Fruit fly (Drosophila melanogaster) whole organism, embryonic: ENCODE results near the gene Cka.

Source experiments
- CG10209 ChIP-seq: fragments of 200-800 bp; sonication (Bioruptor generic); optimal IDR thresholded peaks from 3 replicates; lab custom pipeline; 2017; ENCODE audit warnings: missing biosample characterization, mild to moderate bottlenecking, missing genetic modification characterization, missing genetic modification reagents
- CG10543 ChIP-seq: fragments of 200-800 bp; sonication (Bioruptor generic); optimal IDR thresholded peaks from 3 replicates; lab custom pipeline; 2017; ENCODE audit warnings: missing biosample characterization, mild to moderate bottlenecking, missing genetic modification characterization, moderate library complexity
- CG11456 ChIP-seq: fragments of 200-800 bp; sonication (Bioruptor generic); IDR thresholded peaks from 3 replicates; pipeline ENCODE4 v1.3.6; 2022; ENCODE audit warnings: missing biosample characterization, missing genetic modification characterization
- CG13296 ChIP-seq: fragments of 200-800 bp; sonication (Bioruptor generic); optimal IDR thresholded peaks from 3 replicates; lab custom pipeline; 2018; ENCODE audit warnings: missing biosample characterization, mild to moderate bottlenecking, missing genetic modification characterization
- CG13894 ChIP-seq: fragments of 200-800 bp; sonication (Bioruptor generic); optimal IDR thresholded peaks from 3 replicates; lab custom pipeline; 2018; ENCODE audit warnings: missing biosample characterization, mild to moderate bottlenecking, missing genetic modification characterization, moderate library complexity
- CG16813 ChIP-seq: fragments of 200-800 bp; sonication (Bioruptor generic); IDR thresholded peaks from 3 replicates; pipeline ENCODE4 v1.3.6; 2022; ENCODE audit warnings: missing biosample characterization, missing genetic modification characterization; ENCODE audit not compliant: partially characterized antibody
- CG18599 ChIP-seq: fragments of 200-800 bp; sonication (Bioruptor generic); optimal IDR thresholded peaks from 3 replicates; lab custom pipeline; 2017; ENCODE audit warnings: missing biosample characterization, missing genetic modification characterization, mild to moderate bottlenecking, moderate library complexity, missing genetic modification reagents
- CG2129 ChIP-seq: fragments of 200-800 bp; sonication (Bioruptor generic); IDR thresholded peaks from 2 replicates; pipeline ENCODE4 v1.3.6; 2022; ENCODE audit warnings: missing biosample characterization, missing genetic modification characterization; ENCODE audit not compliant: partially characterized antibody
- CG3065 ChIP-seq: fragments of 200-800 bp; sonication (Bioruptor generic); optimal IDR thresholded peaks from 2 replicates; lab custom pipeline; 2016; ENCODE audit warnings: missing biosample characterization, missing genetic modification characterization
- CG31388 ChIP-seq: fragments of 200-800 bp; sonication (Bioruptor generic); optimal IDR thresholded peaks from 2 replicates; lab custom pipeline; 2016; ENCODE audit warnings: missing biosample characterization, missing genetic modification characterization
- CG32767 ChIP-seq: fragments of 200-800 bp; sonication (Bioruptor generic); IDR thresholded peaks from 2 replicates; pipeline ENCODE4 v1.3.6; 2022; ENCODE audit warnings: missing biosample characterization, missing genetic modification characterization
- CG3995 ChIP-seq: fragments of 200-800 bp; sonication (Bioruptor generic); optimal IDR thresholded peaks from 3 replicates; lab custom pipeline; 2016; ENCODE audit warnings: missing biosample characterization, missing genetic modification characterization
- CG4328 ChIP-seq: fragments of 200-800 bp; sonication (Bioruptor generic); optimal IDR thresholded peaks from 3 replicates; lab custom pipeline; 2017; ENCODE audit warnings: missing biosample characterization, missing genetic modification reagents, missing genetic modification characterization
- CG43689 ChIP-seq: fragments of 200-800 bp; sonication (Bioruptor generic); IDR thresholded peaks from 2 replicates; pipeline ENCODE4 v1.3.6; 2022; ENCODE audit warnings: missing biosample characterization, missing genetic modification characterization
- CG6765 ChIP-seq: fragments of 200-800 bp; sonication (Bioruptor generic); optimal IDR thresholded peaks from 3 replicates; lab custom pipeline; 2017; ENCODE audit warnings: missing biosample characterization, mild to moderate bottlenecking, missing genetic modification characterization
- CG9727 ChIP-seq: fragments of 200-800 bp; sonication (Bioruptor generic); optimal IDR thresholded peaks from 3 replicates; lab custom pipeline; 2017; ENCODE audit warnings: missing biosample characterization, mild to moderate bottlenecking, missing genetic modification characterization
- CG9797 ChIP-seq: fragments of 200-800 bp; sonication (Bioruptor generic); optimal IDR thresholded peaks from 3 replicates; lab custom pipeline; 2018; ENCODE audit warnings: missing biosample characterization, mild to moderate bottlenecking, missing genetic modification characterization
- CrebB ChIP-seq: fragments of 200-800 bp; sonication (Bioruptor generic); optimal IDR thresholded peaks from 3 replicates; lab custom pipeline; 2018; ENCODE audit warnings: missing biosample characterization, mild to moderate bottlenecking, missing genetic modification characterization
- Deaf1 ChIP-seq: fragments of 200-800 bp; optimal IDR thresholded peaks from 3 replicates; lab custom pipeline; 2019; ENCODE audit warnings: missing biosample characterization, mild to moderate bottlenecking, missing genetic modification characterization, moderate library complexity
- Doc3 ChIP-seq: fragments of 200-800 bp; sonication (Bioruptor generic); IDR thresholded peaks from 3 replicates; pipeline ENCODE4 v1.3.6; 2022; ENCODE audit warnings: missing biosample characterization, missing genetic modification characterization; ENCODE audit not compliant: partially characterized antibody
- Ets97D ChIP-seq: fragments of 200-800 bp; sonication (Bioruptor generic); optimal IDR thresholded peaks from 3 replicates; lab custom pipeline; 2016; ENCODE audit warnings: missing biosample characterization, missing genetic modification characterization
- Fer3 ChIP-seq: fragments of 200-800 bp; sonication (Bioruptor generic); optimal IDR thresholded peaks from 2 replicates; lab custom pipeline; 2018; ENCODE audit warnings: missing biosample characterization, mild to moderate bottlenecking, missing genetic modification characterization, moderate library complexity
- H2.0 ChIP-seq: fragments of 200-800 bp; sonication (Bioruptor generic); IDR thresholded peaks from 2 replicates; pipeline ENCODE4 v1.3.6; 2022; ENCODE audit warnings: missing biosample characterization, missing genetic modification characterization
- Max ChIP-seq: fragments of 200-800 bp; sonication (Bioruptor generic); optimal IDR thresholded peaks from 2 replicates; lab custom pipeline; 2016; ENCODE audit warnings: missing biosample characterization, mild to moderate bottlenecking, missing genetic modification characterization
- NC2α ChIP-seq: fragments of 200-800 bp; sonication (Bioruptor generic); optimal IDR thresholded peaks from 2 replicates; lab custom pipeline; 2016; ENCODE audit warnings: missing biosample characterization, missing genetic modification characterization
- PHDP ChIP-seq: fragments of 200-800 bp; sonication (Bioruptor generic); optimal IDR thresholded peaks from 3 replicates; lab custom pipeline; 2018; ENCODE audit warnings: missing biosample characterization, mild to moderate bottlenecking, missing genetic modification characterization, moderate library complexity
- Sox102F ChIP-seq: fragments of 200-800 bp; sonication (Bioruptor generic); optimal IDR thresholded peaks from 2 replicates; lab custom pipeline; 2018; ENCODE audit warnings: missing biosample characterization, mild to moderate bottlenecking, missing genetic modification characterization, moderate library complexity
- Trl ChIP-seq, 3 experiments: fragments of >200 bp in 2 of 3; fragments of 200-800 bp in 1 of 3; sonication (Bioruptor generic) in 1 of 3; optimal IDR thresholded peaks; 2 replicates in 1 of 3; 3 replicates in 2 of 3; lab custom pipeline; 2016 to 2017; ENCODE audit warnings: missing biosample characterization in 1 of 3, missing genetic modification characterization in 1 of 3
- cato ChIP-seq: fragments of 200-800 bp; sonication (Bioruptor generic); optimal IDR thresholded peaks from 2 replicates; lab custom pipeline; 2016; ENCODE audit warnings: missing biosample characterization, missing genetic modification characterization, borderline replicate concordance
- corto ChIP-seq: fragments of 200-800 bp; sonication (Bioruptor generic); optimal IDR thresholded peaks from 2 replicates; lab custom pipeline; 2016; ENCODE audit warnings: missing biosample characterization, mild to moderate bottlenecking, missing genetic modification characterization, moderate library complexity
- gcm ChIP-seq: fragments of 200-800 bp; sonication (Bioruptor generic); optimal IDR thresholded peaks from 2 replicates; lab custom pipeline; 2019; ENCODE audit warnings: missing biosample characterization, mild to moderate bottlenecking, missing genetic modification characterization, moderate library complexity
- gcm2 ChIP-seq: fragments of 200-800 bp; sonication (Bioruptor generic); optimal IDR thresholded peaks from 2 replicates; lab custom pipeline; 2016; ENCODE audit warnings: missing biosample characterization, missing genetic modification characterization
- ind ChIP-seq: fragments of 200-800 bp; sonication (Bioruptor generic); optimal IDR thresholded peaks from 3 replicates; lab custom pipeline; 2016; ENCODE audit warnings: missing biosample characterization, missing genetic modification characterization
- lilli ChIP-seq: fragments of 200-800 bp; sonication (Bioruptor generic); optimal IDR thresholded peaks from 3 replicates; lab custom pipeline; 2016; ENCODE audit warnings: missing biosample characterization, missing genetic modification characterization
- odd ChIP-seq: fragments of 200-800 bp; sonication (Bioruptor generic); optimal IDR thresholded peaks from 2 replicates; lab custom pipeline; 2017; ENCODE audit warnings: missing biosample characterization, mild to moderate bottlenecking, missing genetic modification characterization
- p53 ChIP-seq: fragments of 200-800 bp; sonication (Bioruptor generic); optimal IDR thresholded peaks from 2 replicates; lab custom pipeline; 2016; ENCODE audit warnings: missing biosample characterization, missing genetic modification characterization
- repo ChIP-seq: fragments of 200-800 bp; sonication (Bioruptor generic); optimal IDR thresholded peaks from 2 replicates; lab custom pipeline; 2016; ENCODE audit warnings: missing biosample characterization, missing genetic modification characterization
- slbo ChIP-seq: fragments of 200-800 bp; sonication (Bioruptor generic); IDR thresholded peaks from 2 replicates; pipeline ENCODE4 v1.3.6; 2022; ENCODE audit warnings: missing biosample characterization, missing genetic modification characterization
- trh ChIP-seq: fragments of 200-800 bp; sonication (Bioruptor generic); optimal IDR thresholded peaks from 2 replicates; lab custom pipeline; 2016; ENCODE audit warnings: missing biosample characterization, missing genetic modification characterization
- unc-4 ChIP-seq: fragments of 200-800 bp; sonication (Bioruptor generic); IDR thresholded peaks from 2 replicates; pipeline ENCODE4 v1.3.6; 2022; ENCODE audit warnings: missing biosample characterization, missing genetic modification characterization; ENCODE audit not compliant: partially characterized antibody

Cka gene

dm6 chr2L:8030693-8031210 is at the start of gene Cka (continued):
- TF ChIP-seq Sox102F (GFP tag; lab: Kevin White, UChicago), result no peak
- TF ChIP-seq gcm2 (GFP tag; lab: Kevin White, UChicago), result no peak
- no peak for TF ChIP-seq CG43689 (GFP tag; lab: Robert Waterston, UW)
- TF ChIP-seq p53 (GFP tag; lab: Kevin White, UChicago), result no peak
- TF ChIP-seq CG13894 (tag; lab: Kevin White, UChicago), result no peak
- no peak for TF ChIP-seq lilli
- no peak for TF ChIP-seq CG31388 (GFP tag; lab: Kevin White, UChicago)
- TF ChIP-seq NC2α (GFP tag; lab: Kevin White, UChicago), result no peak
- TF ChIP-seq unc-4, result 0 out of 2 replicates have a peak, but pooled peaks have one; percentile 11
- peak; percentile 44 for TF ChIP-seq gcm (GFP tag; lab: Kevin White, UChicago)
- peak; percentile 61 for TF ChIP-seq CG9797 (GFP tag; lab: Kevin White, UChicago)
- TF ChIP-seq CG11456 (GFP tag; lab: Robert Waterston, UW), result no peak
- TF ChIP-seq trh, result no peak
- TF ChIP-seq odd (GFP tag; lab: Kevin White, UChicago), result no peak
- peak; percentile 43 for TF ChIP-seq CG18599 (GFP tag; lab: Kevin White, UChicago)
- TF ChIP-seq CG10543 (GFP tag; lab: Kevin White, UChicago), result peak; percentile 71
- TF ChIP-seq Max (GFP tag; lab: Kevin White, UChicago), result no peak
- no peak for TF ChIP-seq corto (GFP tag; lab: Kevin White, UChicago)
- TF ChIP-seq CG3065, result no peak
- TF ChIP-seq slbo (GFP tag; lab: Robert Waterston, UW), result 0 out of 2 replicates have a peak, but pooled peaks have one; percentile 30
- TF ChIP-seq CG4328 (GFP tag; lab: Kevin White, UChicago), result no peak
- peak; percentile 2 for TF ChIP-seq CG9727 (GFP tag; lab: Kevin White, UChicago)
- TF ChIP-seq CG32767 (GFP tag; lab: Robert Waterston, UW), result peak; percentile 77
- TF ChIP-seq PHDP, result no peak
- TF ChIP-seq cato (GFP tag; lab: Kevin White, UChicago), result no peak
- no peak for TF ChIP-seq Ets97D (GFP tag; lab: Kevin White, UChicago)
- TF ChIP-seq CG13296 (GFP tag; lab: Kevin White, UChicago), result peak; percentile 21
- TF ChIP-seq repo (GFP tag; lab: Kevin White, UChicago), result no peak
- no peak for TF ChIP-seq CrebB
- TF ChIP-seq Doc3 (GFP tag; lab: Robert Waterston, UW), result no peak
- TF ChIP-seq Trl (optimal IDR thresholded peaks at IDR 0.05; lab: Kevin White, UChicago), result no peak
- TF ChIP-seq Trl (GFP tag; optimal IDR thresholded peaks at IDR 0.05; lab: Kevin White, UChicago), result no peak
- no peak for TF ChIP-seq H2.0 (GFP tag; lab: Robert Waterston, UW)
- no peak for TF ChIP-seq CG6765 (GFP tag; lab: Kevin White, UChicago)
- TF ChIP-seq Fer3 (tag; lab: Kevin White, UChicago), result no peak
- peak; percentile 23 for TF ChIP-seq Deaf1 (tag; lab: Kevin White, UChicago)
- peak; percentile 50 for TF ChIP-seq CG3995 (GFP tag; lab: Kevin White, UChicago)
- no peak for TF ChIP-seq CG16813 (GFP tag; lab: Robert Waterston, UW)
- TF ChIP-seq CG10209 (GFP tag; lab: Kevin White, UChicago), result no peak
- no peak for TF ChIP-seq CG2129
- no peak for TF ChIP-seq ind (GFP tag; lab: Kevin White, UChicago)
